Worm (Caenorhabditis elegans): ENCODE data around the gene mrpl-49.
A peak's percentile ranks its signal among the peaks of the same experiment; 100 is the strongest.

Gene mrpl-49

ce11 chrV:12747856-12748255 lies 19.4 kb downstream of the mrpl-49 start, which contains the start of gene C15C8.5:
TSS of gene C15C8.5 (plus strand) at chrV:12748007.
- TF ChIP-seq dao-5 (tag; optimal IDR thresholded peaks at IDR 0.05) (no peak), him-1 (tag; optimal IDR thresholded peaks at IDR 0.05) (no peak), W03F9.2 (tag; optimal IDR thresholded peaks at IDR 0.05) (no peak)

DNA sequence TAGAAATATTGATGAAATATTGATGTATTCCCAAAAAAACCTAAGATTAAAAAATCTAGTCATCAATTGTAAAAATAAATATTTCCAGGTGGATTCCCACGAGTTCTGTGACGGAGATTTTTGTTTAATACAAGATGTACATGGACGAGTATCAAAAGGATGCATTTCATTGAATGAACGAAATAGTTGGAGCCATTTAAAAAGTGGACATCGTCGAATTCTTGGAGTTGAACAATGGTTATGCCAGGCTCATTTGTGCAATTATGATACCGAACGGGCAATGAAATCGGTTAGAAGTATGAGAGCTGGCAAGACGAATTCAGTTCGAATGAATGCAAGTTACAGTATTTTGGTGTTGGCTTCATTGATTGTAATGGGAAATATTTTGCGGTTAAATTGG lies 21.1 kb downstream of the mrpl-49 start:
- TF ChIP-seq him-1 (tag; optimal IDR thresholded peaks at IDR 0.05) (no peak), W03F9.2 (tag; optimal IDR thresholded peaks at IDR 0.05) (no peak), dao-5 (tag; optimal IDR thresholded peaks at IDR 0.05) (no peak)

- TF ChIP-seq dao-5 (tag; optimal IDR thresholded peaks at IDR 0.05) (no peak), W03F9.2 (tag; optimal IDR thresholded peaks at IDR 0.05) (no peak), him-1 (tag; optimal IDR thresholded peaks at IDR 0.05) (no peak)
These were observed 23.1 kb downstream of the mrpl-49 start, which contains the start of gene C15C8.6 for ce11 chrV:12751495-12752050. TSS of gene C15C8.6 (minus strand) at chrV:12751545.

ce11 chrV:12752407-12752806 lies 24.0 kb downstream of the mrpl-49 start, which contains the start of gene C15C8.8:
TSS of gene C15C8.8 (minus strand) at chrV:12752507.
- TF ChIP-seq him-1 (tag; optimal IDR thresholded peaks at IDR 0.05): no peak

- TF ChIP-seq him-1 (tag; optimal IDR thresholded peaks at IDR 0.05) (no peak), W03F9.2 (tag; optimal IDR thresholded peaks at IDR 0.05) (no peak), dao-5 (tag; optimal IDR thresholded peaks at IDR 0.05) (no peak)
These were observed 26.4 kb downstream of the mrpl-49 start, which contains the start of gene gpa-13 for ce11 chrV:12754839-12755238. TSS of gene gpa-13 (minus strand) at chrV:12754939.

DNA sequence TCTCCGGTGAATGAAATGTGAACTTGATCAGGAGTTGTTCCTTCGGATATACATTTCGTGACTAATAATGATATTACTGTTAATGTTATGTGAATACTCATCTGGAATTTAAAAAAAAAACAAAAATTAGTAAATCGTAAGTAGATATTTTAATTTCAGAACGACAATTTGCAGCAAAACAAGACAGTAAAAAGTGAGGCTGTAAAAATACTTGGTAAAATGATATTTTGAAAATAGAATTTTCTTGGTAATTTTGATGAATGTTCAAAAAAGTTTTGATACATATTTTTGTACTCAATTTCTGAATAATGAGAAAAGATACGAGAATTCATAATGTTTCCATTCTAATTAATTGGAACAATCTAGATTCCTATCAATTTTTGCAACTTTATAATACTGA lies 31.2 kb downstream of the mrpl-49 start, which contains the start of gene papl-1:
Gene papl-1, minus strand, starts transcription at position 101 of the 400 bp plus-strand sequence.
- TF ChIP-seq dao-5 (tag; optimal IDR thresholded peaks at IDR 0.05): no peak
- TF ChIP-seq him-1 (tag; optimal IDR thresholded peaks at IDR 0.05): no peak
- no peak for TF ChIP-seq W03F9.2 (tag; optimal IDR thresholded peaks at IDR 0.05)

DNA sequence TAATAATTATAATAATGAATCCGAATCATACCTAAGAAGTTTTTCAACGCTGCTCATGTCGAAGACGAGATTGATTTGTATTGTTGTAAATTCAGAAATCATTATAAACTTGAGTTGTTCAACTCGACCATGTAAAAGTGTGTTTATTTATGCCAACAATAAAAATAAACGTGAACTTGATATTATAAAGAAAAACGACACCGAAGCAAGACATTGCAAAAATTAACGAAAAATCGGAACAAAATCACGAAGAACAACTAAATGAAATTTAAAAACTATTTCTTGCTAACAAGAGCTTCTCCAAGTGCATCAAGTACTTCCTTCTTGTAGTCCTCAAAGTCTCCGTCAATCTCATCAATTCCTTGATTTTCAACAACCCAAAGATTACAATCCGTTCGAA lies 32.5 kb downstream of the mrpl-49 start, which contains the start of gene F18E2.15:
Gene F18E2.15, minus strand, starts transcription at position 101 of the 400 bp plus-strand sequence.
- TF ChIP-seq dao-5 (tag; optimal IDR thresholded peaks at IDR 0.05) (no peak), W03F9.2 (tag; optimal IDR thresholded peaks at IDR 0.05) (no peak), him-1 (tag; optimal IDR thresholded peaks at IDR 0.05) (no peak)

- TF ChIP-seq W03F9.2 (tag; optimal IDR thresholded peaks at IDR 0.05) (peak; percentile 11), dao-5 (tag; optimal IDR thresholded peaks at IDR 0.05) (no peak), him-1 (tag; optimal IDR thresholded peaks at IDR 0.05) (no peak)
These were observed 35.0 kb downstream of the mrpl-49 start, which contains the start of the genes abcf-1 and scc-3 for ce11 chrV:12763291-12763995. TSS of gene abcf-1 (minus strand) at chrV:12763375. TSS of gene scc-3 (plus strand) at chrV:12763945.

ce11 chrV:12768946-12769345 lies 40.5 kb downstream of the mrpl-49 start, which contains the start of gene srt-43:
TSS of gene srt-43 (plus strand) at chrV:12769246.
- no peak for TF ChIP-seq dao-5 (tag; optimal IDR thresholded peaks at IDR 0.05)
- TF ChIP-seq W03F9.2 (tag; optimal IDR thresholded peaks at IDR 0.05): no peak
- TF ChIP-seq him-1 (tag; optimal IDR thresholded peaks at IDR 0.05): no peak

ce11 chrV:12773222-12773621 lies 44.8 kb downstream of the mrpl-49 start, which contains the start of gene ZC455.1:
TSS of gene ZC455.1 (plus strand) at chrV:12773522.
- TF ChIP-seq W03F9.2 (tag; optimal IDR thresholded peaks at IDR 0.05) (no peak), him-1 (tag; optimal IDR thresholded peaks at IDR 0.05) (no peak), dao-5 (tag; optimal IDR thresholded peaks at IDR 0.05) (no peak)

ce11 chrV:12773852-12774251 lies 45.4 kb downstream of the mrpl-49 start:
- TF ChIP-seq W03F9.2 (tag; optimal IDR thresholded peaks at IDR 0.05) (no peak), dao-5 (tag; optimal IDR thresholded peaks at IDR 0.05) (no peak), him-1 (tag; optimal IDR thresholded peaks at IDR 0.05) (no peak)

Data from whole organism, L4/young adult.